Worm (Caenorhabditis elegans) whole organism, young adult: ENCODE data around the gene mig-10.
A peak's percentile ranks its signal among the peaks of the same experiment; 100 is the strongest.
"Not testable (repeated sequence)": the region's sequence is repeated elsewhere in the genome, so short reads cannot be mapped to it uniquely, and the experiment has no call there.

Source experiments
- C06A6.2 ChIP-seq: fragments of 200-800 bp; sonication (Bioruptor generic); conservative IDR thresholded peaks from 2 replicates; pipeline ENCODE4 v1.3.6; 2022; ENCODE audit warnings: missing genetic modification characterization, missing compliant biosample characterization
- F10E7.11 ChIP-seq: sonication (generic microtip); optimal IDR thresholded peaks from 2 replicates; lab custom pipeline; 2017; ENCODE audit warnings: mild to moderate bottlenecking, missing genetic modification characterization, moderate library complexity, missing compliant biosample characterization
- F22D6.2 ChIP-seq: sonication (generic microtip); optimal IDR thresholded peaks from 2 replicates; lab custom pipeline; 2016; ENCODE audit warnings: mild to moderate bottlenecking, missing genetic modification characterization, missing compliant biosample characterization
- F33H1.4 ChIP-seq: fragments of 200-800 bp; sonication (Bioruptor generic); IDR thresholded peaks from 2 replicates; pipeline ENCODE4 v1.3.6; 2022; ENCODE audit warnings: missing genetic modification reagents, missing genetic modification characterization, missing compliant biosample characterization
- F39B2.1 ChIP-seq: fragments of 200-800 bp; sonication (Bioruptor generic); IDR thresholded peaks from 2 replicates; pipeline ENCODE4 v1.3.6; 2022; ENCODE audit warnings: missing genetic modification reagents, missing genetic modification characterization, missing compliant biosample characterization
- K11D2.4 ChIP-seq: fragments of 200-800 bp; sonication (Bioruptor generic); IDR thresholded peaks from 2 replicates; pipeline ENCODE4 v1.3.6; 2022; ENCODE audit warnings: missing genetic modification reagents, missing genetic modification characterization, missing compliant biosample characterization
- K12H6.12 ChIP-seq: fragments of 200-800 bp; sonication (Bioruptor generic); optimal IDR thresholded peaks from 2 replicates; lab custom pipeline; 2018; ENCODE audit warnings: mild to moderate bottlenecking, missing genetic modification characterization, missing compliant biosample characterization
- Y53F4B.3 ChIP-seq: fragments of 200-800 bp; sonication (Bioruptor generic); IDR thresholded peaks from 2 replicates; pipeline ENCODE4 v1.3.6; 2022; ENCODE audit warnings: missing genetic modification reagents, missing genetic modification characterization, missing compliant biosample characterization
- athp-1 ChIP-seq: sonication (generic microtip); optimal IDR thresholded peaks from 2 replicates; lab custom pipeline; 2017; ENCODE audit warnings: mild to moderate bottlenecking, missing genetic modification characterization, missing compliant biosample characterization
- attf-3 ChIP-seq: fragments of 200-800 bp; sonication (Bioruptor generic); conservative IDR thresholded peaks from 2 replicates; pipeline ENCODE4 v1.3.6; 2022; ENCODE audit warnings: missing genetic modification reagents, missing genetic modification characterization, missing compliant biosample characterization
- attf-5 ChIP-seq: fragments of 200-800 bp; sonication (Bioruptor generic); optimal IDR thresholded peaks from 2 replicates; lab custom pipeline; 2018; ENCODE audit warnings: mild to moderate bottlenecking, missing genetic modification characterization, missing compliant biosample characterization
- ccch-3 ChIP-seq: fragments of 200-800 bp; sonication (Bioruptor generic); optimal IDR thresholded peaks from 2 replicates; lab custom pipeline; 2018; ENCODE audit warnings: mild to moderate bottlenecking, missing genetic modification characterization, missing compliant biosample characterization
- cebp-1 ChIP-seq, 2 experiments: fragments of 200-800 bp in 1 of 2; sonication (Bioruptor generic) in 1 of 2; sonication (generic microtip) in 1 of 2; IDR thresholded peaks in 1 of 2; optimal IDR thresholded peaks in 1 of 2; 2 replicates each; pipeline versions ENCODE4 v1.3.6 to Lab custom; 2017 to 2022; ENCODE audit warnings: missing compliant biosample characterization in 2 of 2, missing genetic modification characterization in 2 of 2, mild to moderate bottlenecking in 1 of 2, missing genetic modification reagents in 1 of 2, moderate library complexity in 1 of 2
- ceh-79 ChIP-seq: sonication (generic microtip); optimal IDR thresholded peaks from 2 replicates; lab custom pipeline; 2017; ENCODE audit warnings: mild to moderate bottlenecking, missing genetic modification characterization, missing compliant biosample characterization
- chd-7 ChIP-seq: sonication (generic microtip); optimal IDR thresholded peaks from 2 replicates; lab custom pipeline; 2016; ENCODE audit warnings: mild to moderate bottlenecking, missing genetic modification characterization, moderate library complexity, missing compliant biosample characterization
- dox-1 ChIP-seq: fragments of 200-800 bp; sonication (Bioruptor generic); IDR thresholded peaks from 2 replicates; pipeline ENCODE4 v1.3.6; 2022; ENCODE audit warnings: missing genetic modification reagents, missing genetic modification characterization, missing compliant biosample characterization
- ekl-4 ChIP-seq: fragments of 200-800 bp; sonication (Bioruptor generic); IDR thresholded peaks from 2 replicates; pipeline ENCODE4 v1.3.6; 2022; ENCODE audit warnings: missing genetic modification reagents, missing genetic modification characterization, missing compliant biosample characterization
- ets-4 ChIP-seq: fragments of 200-800 bp; sonication (Bioruptor generic); optimal IDR thresholded peaks from 2 replicates; lab custom pipeline; 2018; ENCODE audit warnings: mild to moderate bottlenecking, missing genetic modification characterization, missing compliant biosample characterization
- him-1 ChIP-seq: sonication (generic microtip); optimal IDR thresholded peaks from 2 replicates; lab custom pipeline; 2016; ENCODE audit warnings: missing genotype, missing genetic modification reagents, missing genetic modification characterization, missing compliant biosample characterization
- hmg-1.2 ChIP-seq: fragments of 200-800 bp; sonication (Bioruptor generic); IDR thresholded peaks from 2 replicates; pipeline ENCODE4 v1.3.6; 2022; ENCODE audit warnings: missing genetic modification reagents, missing genetic modification characterization, missing compliant biosample characterization
- hrde-1 ChIP-seq: sonication (generic microtip); optimal IDR thresholded peaks from 2 replicates; lab custom pipeline; 2016; ENCODE audit warnings: missing genetic modification characterization, mild to moderate bottlenecking, missing compliant biosample characterization, moderate library complexity, missing genotype, missing genetic modification reagents, borderline replicate concordance
- let-526 ChIP-seq: fragments of 200-800 bp; sonication (Bioruptor generic); IDR thresholded peaks from 2 replicates; pipeline ENCODE4 v1.3.6; 2022; ENCODE audit warnings: missing genetic modification reagents, missing genetic modification characterization, missing compliant biosample characterization
- lin-26 ChIP-seq: fragments of 200-800 bp; sonication (Bioruptor generic); IDR thresholded peaks from 2 replicates; pipeline ENCODE4 v1.3.6; 2022; ENCODE audit warnings: missing genetic modification reagents, missing genetic modification characterization, missing compliant biosample characterization
- lin-35 ChIP-seq, 3 experiments: fragments of 150-350 bp in 2 of 3; sonication (generic microtip) in 1 of 3; optimal IDR thresholded peaks; 2 replicates each; lab custom pipeline; 2014 to 2018; ENCODE audit warnings: missing biosample characterization in 3 of 3, missing genetic modification characterization in 3 of 3, missing genetic modification reagents in 3 of 3
- lin-40 ChIP-seq: sonication (generic microtip); optimal IDR thresholded peaks from 2 replicates; lab custom pipeline; 2016; ENCODE audit warnings: missing genetic modification characterization, mild to moderate bottlenecking, missing compliant biosample characterization, missing genotype, missing genetic modification reagents
- madf-6 ChIP-seq: fragments of 200-800 bp; sonication (Bioruptor generic); IDR thresholded peaks from 2 replicates; pipeline ENCODE4 v1.3.6; 2022; ENCODE audit warnings: missing genetic modification reagents, missing genetic modification characterization, missing compliant biosample characterization
- mcd-1 ChIP-seq: fragments of 200-800 bp; sonication (Bioruptor generic); IDR thresholded peaks from 2 replicates; pipeline ENCODE4 v1.3.6; 2022; ENCODE audit warnings: missing genetic modification reagents, missing genetic modification characterization, missing compliant biosample characterization
- mes-4 ChIP-seq: sonication (generic microtip); optimal IDR thresholded peaks from 2 replicates; lab custom pipeline; 2016; ENCODE audit warnings: missing genotype, missing genetic modification characterization, missing compliant biosample characterization
- rcor-1 ChIP-seq: fragments of 200-800 bp; sonication (Bioruptor generic); IDR thresholded peaks from 2 replicates; pipeline ENCODE4 v1.3.6; 2022; ENCODE audit warnings: missing genetic modification reagents, missing genetic modification characterization, missing compliant biosample characterization
- snpc-4 ChIP-seq, 5 experiments: fragments of 150-350 bp in 1 of 5; sonication (generic microtip) in 4 of 5; optimal IDR thresholded peaks; 2 replicates each; lab custom pipeline; 2014 to 2018; ENCODE audit warnings: missing genetic modification characterization in 5 of 5, missing biosample characterization in 3 of 5, antibody characterized with exemption in 2 of 5, mild to moderate bottlenecking in 2 of 5, missing compliant biosample characterization in 2 of 5, missing genotype in 2 of 5, moderate library complexity in 2 of 5, missing genetic modification reagents in 1 of 5
- tlf-1 ChIP-seq: fragments of 200-800 bp; sonication (Bioruptor generic); optimal IDR thresholded peaks from 2 replicates; lab custom pipeline; 2018; ENCODE audit warnings: mild to moderate bottlenecking, missing genetic modification characterization, missing compliant biosample characterization
- unc-130 ChIP-seq: sonication (generic microtip); optimal IDR thresholded peaks from 2 replicates; lab custom pipeline; 2016; ENCODE audit warnings: missing genetic modification reagents, missing genetic modification characterization, missing compliant biosample characterization
- xnd-1 ChIP-seq: sonication (generic microtip); optimal IDR thresholded peaks from 2 replicates; lab custom pipeline; 2016; ENCODE audit warnings: missing genotype, missing genetic modification reagents, missing genetic modification characterization, missing compliant biosample characterization
- ztf-22 ChIP-seq: fragments of 200-800 bp; sonication (Bioruptor generic); optimal IDR thresholded peaks from 2 replicates; lab custom pipeline; 2018; ENCODE audit warnings: mild to moderate bottlenecking, missing genetic modification characterization, moderate library complexity, missing compliant biosample characterization

The mig-10 gene

ce11 chrIII:8347822-8348221 lies 68.9 kb downstream of the mig-10 start, which contains the start of gene clc-29:
Gene clc-29, minus strand, starts transcription at chrIII:8347922.
- TF ChIP-seq K11D2.4 (GFP tag; lab: Robert Waterston, UW); unc-130 (GFP tag; lab: Kevin White, UChicago); ekl-4 (GFP tag; lab: Robert Waterston, UW): not testable (repeated sequence)

- TF ChIP-seq chd-7 (tag; lab: Kevin White, UChicago) (no peak), ccch-3 (no peak), Y53F4B.3 (GFP tag; lab: Robert Waterston, UW) (no peak), him-1 (tag; lab: Kevin White, UChicago) (no peak), hmg-1.2 (GFP tag; lab: Robert Waterston, UW) (peak; percentile 34; the same call in 1 of the 2 replicates), madf-6 (GFP tag; lab: Robert Waterston, UW) (no peak), dox-1 (0 out of 2 replicates have a peak, but pooled peaks have one; percentile 7), lin-35 (GFP tag; optimal IDR thresholded peaks at IDR 0.05; lab: Kevin White, UChicago) (peak in 1 of 3 experiments; percentile 41), athp-1 (tag; lab: Kevin White, UChicago) (no peak), attf-5 (GFP tag; lab: Kevin White, UChicago) (peak; percentile 80), rcor-1 (GFP tag; lab: Robert Waterston, UW) (no peak), ceh-79 (tag; lab: Kevin White, UChicago) (peak; percentile 8), xnd-1 (tag; lab: Kevin White, UChicago) (no peak), F10E7.11 (tag; lab: Kevin White, UChicago) (no peak), F22D6.2 (tag; lab: Kevin White, UChicago) (no peak), F39B2.1 (GFP tag; lab: Robert Waterston, UW) (no peak), K12H6.12 (tag; lab: Kevin White, UChicago) (peak; percentile 56), cebp-1 (GFP tag; IDR thresholded peaks at IDR 0.05; lab: Robert Waterston, UW) (peak; percentile 99), cebp-1 (tag; optimal IDR thresholded peaks at IDR 0.05; lab: Kevin White, UChicago) (peak; percentile 100), attf-3 (GFP tag; lab: Robert Waterston, UW) (0 out of 2 replicates have a peak, but pooled peaks have one; percentile 10), ekl-4 (GFP tag; lab: Robert Waterston, UW) (no peak), let-526 (GFP tag; lab: Robert Waterston, UW) (0 out of 2 replicates have a peak, but pooled peaks have one; percentile 24), ztf-22 (GFP tag; lab: Kevin White, UChicago) (no peak), lin-26 (GFP tag; lab: Robert Waterston, UW) (no peak), F33H1.4 (GFP tag; lab: Robert Waterston, UW) (peak; percentile 5; the same call in 1 of the 2 replicates), snpc-4 (GFP tag; optimal IDR thresholded peaks at IDR 0.05; lab: Kevin White, UChicago) (no peak), snpc-4 (tag; optimal IDR thresholded peaks at IDR 0.05; lab: Kevin White, UChicago) (no peak), hrde-1 (tag; lab: Kevin White, UChicago) (no peak), tlf-1 (GFP tag; lab: Kevin White, UChicago) (no peak), lin-40 (tag; lab: Kevin White, UChicago) (no peak), mes-4 (no peak), C06A6.2 (GFP tag; lab: Robert Waterston, UW) (no peak), mcd-1 (GFP tag; lab: Robert Waterston, UW) (no peak), ets-4 (GFP tag; lab: Kevin White, UChicago) (peak; percentile 7)
Observed at ce11 chrIII:8354644-8355461, 76.0 kb downstream of the mig-10 start, which contains the start of gene unc-116. Gene unc-116, minus strand, starts transcription at chrIII:8355174.
